Worm (Caenorhabditis elegans) whole organism, mixed stage, embryonic: ENCODE results near the gene taf-12.

Experiments
- ces-1 ChIP-seq: fragments of 150-350 bp; optimal IDR thresholded peaks from 2 replicates; lab custom pipeline; 2014; ENCODE audit warnings: missing biosample characterization, missing genetic modification reagents, missing genetic modification characterization
- cnd-1 ChIP-seq: fragments of 200-800 bp; sonication (Bioruptor generic); optimal IDR thresholded peaks from 2 replicates; lab custom pipeline; 2018; ENCODE audit warnings: mild to moderate bottlenecking, missing genetic modification characterization, missing compliant biosample characterization
- elt-3 ChIP-seq: fragments of 150-350 bp; optimal IDR thresholded peaks from 2 replicates; lab custom pipeline; 2014; ENCODE audit warnings: missing biosample characterization, missing genetic modification characterization
- hlh-1 ChIP-seq: fragments of 150-350 bp; optimal IDR thresholded peaks from 2 replicates; lab custom pipeline; 2014; ENCODE audit warnings: missing biosample characterization, missing genetic modification reagents, missing genetic modification characterization
- mab-5 ChIP-seq: fragments of 150-350 bp; optimal IDR thresholded peaks from 2 replicates; lab custom pipeline; 2014; ENCODE audit warnings: missing biosample characterization, missing genetic modification characterization
- nhr-76 ChIP-seq: sonication (generic microtip); optimal IDR thresholded peaks from 2 replicates; lab custom pipeline; 2017; ENCODE audit warnings: missing biosample characterization, missing genetic modification characterization
- pha-4 ChIP-seq: fragments of 150-350 bp; optimal IDR thresholded peaks from 2 replicates; lab custom pipeline; 2018; ENCODE audit warnings: missing biosample characterization, missing genetic modification reagents, missing genetic modification characterization
- snpc-4 ChIP-seq: fragments of 150-350 bp; optimal IDR thresholded peaks from 2 replicates; lab custom pipeline; 2014; ENCODE audit warnings: missing biosample characterization, missing genetic modification characterization
- sptf-1 ChIP-seq: sonication (generic microtip); optimal IDR thresholded peaks from 2 replicates; lab custom pipeline; 2017; ENCODE audit warnings: mild to moderate bottlenecking, missing genetic modification characterization, moderate library complexity, missing compliant biosample characterization
- unc-39 ChIP-seq: fragments of 150-350 bp; optimal IDR thresholded peaks from 2 replicates; lab custom pipeline; 2014; ENCODE audit warnings: missing biosample characterization, missing genetic modification characterization
- ztf-11 ChIP-seq: fragments of 150-350 bp; optimal IDR thresholded peaks from 2 replicates; lab custom pipeline; 2014; ENCODE audit warnings: missing biosample characterization, missing genetic modification characterization

- no peak for TF ChIP-seq ztf-11
- TF ChIP-seq snpc-4 (tag; lab: Kevin White, UChicago), result no peak
- TF ChIP-seq unc-39 (tag; lab: Kevin White, UChicago), result no peak
- TF ChIP-seq sptf-1, result no peak
- TF ChIP-seq cnd-1 (tag; lab: Kevin White, UChicago), result no peak
- no peak for TF ChIP-seq mab-5
- no peak for TF ChIP-seq ces-1 (GFP tag; lab: Kevin White, UChicago)
- TF ChIP-seq hlh-1 (tag; lab: Kevin White, UChicago), result no peak
- no peak for TF ChIP-seq elt-3
- no peak for TF ChIP-seq pha-4 (tag; lab: Kevin White, UChicago)
- TF ChIP-seq nhr-76 (tag; lab: Kevin White, UChicago), result no peak
Observed at ce11 chrIII:11836054-11836453, 33.0 kb downstream of the taf-12 start.
